Worm (Caenorhabditis elegans) whole organism, midembryonic: Measurements from ENCODE around the gene kqt-3.

Experiments used
- T22C8.4 ChIP-seq: fragments of 200-800 bp; sonication (Bioruptor generic); IDR thresholded peaks from 2 replicates; pipeline ENCODE4 v1.3.6; 2022; ENCODE audit warnings: missing genetic modification characterization, missing compliant biosample characterization
- cog-1 ChIP-seq: sonication (generic microtip); optimal IDR thresholded peaks from 2 replicates; lab custom pipeline; 2016; ENCODE audit warnings: missing genetic modification characterization, missing compliant biosample characterization
- flt-1 ChIP-seq: fragments of 200-800 bp; sonication (Bioruptor generic); IDR thresholded peaks from 2 replicates; pipeline ENCODE4 v1.3.6; 2022; ENCODE audit warnings: missing genetic modification characterization, missing compliant biosample characterization
- klf-2 ChIP-seq: fragments of 200-800 bp; sonication (Bioruptor generic); conservative IDR thresholded peaks from 2 replicates; pipeline ENCODE4 v1.3.6; 2022; ENCODE audit warnings: missing genetic modification reagents, missing genetic modification characterization, missing compliant biosample characterization
- med-1 ChIP-seq: sonication (generic microtip); optimal IDR thresholded peaks from 2 replicates; lab custom pipeline; 2017; ENCODE audit warnings: missing genetic modification characterization, mild to moderate bottlenecking, missing compliant biosample characterization, antibody characterized with exemption, missing genetic modification reagents; ENCODE audit not compliant: insufficient read depth
- ref-1 ChIP-seq: fragments of 200-800 bp; sonication (Bioruptor generic); conservative IDR thresholded peaks from 2 replicates; pipeline ENCODE4 v1.3.6; 2022; ENCODE audit warnings: missing genetic modification reagents, missing genetic modification characterization, missing compliant biosample characterization
- tab-1 ChIP-seq: fragments of 200-800 bp; sonication (Bioruptor generic); IDR thresholded peaks from 2 replicates; pipeline ENCODE4 v1.3.6; 2022; ENCODE audit warnings: missing genetic modification characterization, missing compliant biosample characterization
- ztf-23 ChIP-seq: fragments of 200-800 bp; sonication (Bioruptor generic); IDR thresholded peaks from 2 replicates; pipeline ENCODE4 v1.3.6; 2022; ENCODE audit warnings: missing genetic modification reagents, missing genetic modification characterization, missing compliant biosample characterization

DNA sequence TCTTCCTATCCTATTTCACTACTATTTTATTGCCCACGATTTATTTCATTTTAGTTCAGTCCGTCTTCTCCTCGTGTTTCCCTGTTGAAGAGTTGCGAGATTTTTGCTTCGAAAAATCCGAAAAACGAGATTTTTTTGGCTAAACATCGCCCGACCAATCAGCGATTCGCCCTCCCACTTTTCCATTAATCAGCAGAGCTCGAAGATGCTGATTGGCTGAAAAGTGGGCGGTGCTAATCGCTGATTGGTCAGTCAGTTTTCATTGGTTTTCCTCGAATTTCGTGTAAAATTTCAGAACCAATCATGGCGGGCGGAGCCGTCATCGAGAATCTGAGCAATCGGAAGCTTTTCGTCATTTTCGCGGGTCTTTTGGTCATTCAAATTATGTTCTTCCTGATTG lies 45.4 kb downstream of the kqt-3 start, which contains the start of gene mig-14:
- no peak for TF ChIP-seq ztf-23 (GFP tag; lab: Robert Waterston, UW)
- TF ChIP-seq tab-1, result no peak
- no peak for TF ChIP-seq klf-2 (GFP tag; lab: Robert Waterston, UW)
- no peak for TF ChIP-seq med-1 (GFP tag; lab: Kevin White, UChicago)
- no peak for TF ChIP-seq T22C8.4
- TF ChIP-seq flt-1 (GFP tag; lab: Robert Waterston, UW), result no peak
- TF ChIP-seq cog-1, result no peak
- no peak for TF ChIP-seq ref-1
